Fruit fly (Drosophila melanogaster) whole organism, embryonic: Measurements from ENCODE around the gene CG33947.

ENCODE experiments used
- Abd-B ChIP-seq: fragments of 200-800 bp; sonication (Bioruptor generic); optimal IDR thresholded peaks from 2 replicates; lab custom pipeline; 2018; ENCODE audit warnings: missing biosample characterization, mild to moderate bottlenecking, missing genetic modification characterization, moderate library complexity
- CG13123 ChIP-seq: fragments of 200-800 bp; sonication (Bioruptor generic); optimal IDR thresholded peaks from 2 replicates; lab custom pipeline; 2016; ENCODE audit warnings: missing biosample characterization, missing genetic modification characterization
- CG14965 ChIP-seq: fragments of 200-800 bp; sonication (Bioruptor generic); optimal IDR thresholded peaks from 2 replicates; lab custom pipeline; 2016; ENCODE audit warnings: missing biosample characterization, missing genetic modification characterization, borderline replicate concordance
- CG2120 ChIP-seq: fragments of 200-800 bp; sonication (Bioruptor generic); optimal IDR thresholded peaks from 3 replicates; lab custom pipeline; 2016; ENCODE audit warnings: missing biosample characterization, missing genetic modification characterization
- CG4404 ChIP-seq: fragments of 200-800 bp; sonication (Bioruptor generic); IDR thresholded peaks from 2 replicates; pipeline ENCODE4 v1.3.6; 2022; ENCODE audit warnings: missing biosample characterization, missing genetic modification characterization
- cas ChIP-seq: fragments of 200-800 bp; sonication (Bioruptor generic); IDR thresholded peaks from 2 replicates; pipeline ENCODE4 v1.3.6; 2022; ENCODE audit warnings: missing biosample characterization, missing genetic modification characterization
- dysf ChIP-seq: fragments of 200-800 bp; sonication (Bioruptor generic); IDR thresholded peaks from 3 replicates; pipeline ENCODE4 v1.3.6; 2022; ENCODE audit warnings: missing biosample characterization, missing genetic modification characterization
- gfzf ChIP-seq: fragments of 200-800 bp; sonication (Bioruptor generic); optimal IDR thresholded peaks from 2 replicates; lab custom pipeline; 2016; ENCODE audit warnings: missing biosample characterization, mild to moderate bottlenecking, missing genetic modification characterization, moderate library complexity
- nom ChIP-seq: fragments of 200-800 bp; sonication (Bioruptor generic); optimal IDR thresholded peaks from 2 replicates; lab custom pipeline; 2017; ENCODE audit warnings: missing biosample characterization, missing genetic modification characterization, mild to moderate bottlenecking, moderate library complexity, missing genetic modification reagents
- peb ChIP-seq: fragments of 200-800 bp; sonication (Bioruptor generic); IDR thresholded peaks from 2 replicates; pipeline ENCODE4 v1.3.6; 2022; ENCODE audit warnings: missing biosample characterization, missing genetic modification characterization
- sens ChIP-seq: fragments of 200-800 bp; sonication (Bioruptor generic); peaks from one replicate; lab custom pipeline; 2016; ENCODE audit warnings: missing biosample characterization, missing genetic modification characterization
- vfl ChIP-seq: fragments of 200-800 bp; sonication (Bioruptor generic); optimal IDR thresholded peaks from 2 replicates; lab custom pipeline; 2016; ENCODE audit warnings: missing biosample characterization, missing genetic modification characterization

DNA sequence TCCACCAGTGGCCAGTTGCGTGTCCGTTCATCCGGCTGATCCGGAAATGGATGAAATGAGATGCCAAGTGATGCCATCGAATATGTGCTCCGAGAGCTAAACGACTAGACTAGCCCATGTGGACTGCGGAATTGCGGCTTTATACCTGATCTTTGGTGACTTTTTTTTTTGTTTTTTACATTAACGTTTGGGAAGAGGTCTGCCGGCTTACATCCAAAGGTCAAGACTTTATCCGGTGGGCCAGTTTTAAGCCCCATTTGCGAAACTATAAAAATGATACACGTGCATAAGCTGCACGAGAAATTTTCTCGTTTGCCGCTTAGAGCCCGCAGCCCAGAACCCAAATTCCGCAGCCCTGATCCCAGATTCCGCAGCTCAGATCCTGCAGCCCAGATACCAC, 6.6 kb downstream of the CG33947 start, which contains the start of gene Elo68alpha:
- TF ChIP-seq peb (GFP tag; lab: Robert Waterston, UW): no peak
- no peak for TF ChIP-seq vfl (GFP tag; lab: Kevin White, UChicago)
- TF ChIP-seq sens: no peak
- no peak for TF ChIP-seq nom (GFP tag; lab: Kevin White, UChicago)
- no peak for TF ChIP-seq cas (GFP tag; lab: Robert Waterston, UW)
- no peak for TF ChIP-seq dysf (GFP tag; lab: Robert Waterston, UW)
- no peak for TF ChIP-seq CG13123 (GFP tag; lab: Kevin White, UChicago)
- no peak for TF ChIP-seq CG14965 (GFP tag; lab: Kevin White, UChicago)
- no peak for TF ChIP-seq gfzf
- TF ChIP-seq CG4404 (GFP tag; lab: Robert Waterston, UW): no peak
- TF ChIP-seq CG2120: no peak
- no peak for TF ChIP-seq Abd-B (GFP tag; lab: Kevin White, UChicago)
